Fruit fly (Drosophila melanogaster) whole organism: Measurements from ENCODE around the gene CG32161.

Source experiments
- CG8478 ChIP-seq: fragments of >200 bp; optimal IDR thresholded peaks from 2 replicates; lab custom pipeline; 2018; ENCODE audit warnings: inconsistent platforms
- Dll ChIP-seq: fragments of >200 bp; optimal IDR thresholded peaks from 2 replicates; lab custom pipeline; 2017
- EcR ChIP-seq, 2 experiments: fragments of >200 bp; optimal IDR thresholded peaks; 2 replicates each; lab custom pipeline; 2017; ENCODE audit warnings: missing biosample characterization in 2 of 2, missing genetic modification characterization in 2 of 2, missing genetic modification reagents in 2 of 2
- usp ChIP-seq: fragments of >200 bp; optimal IDR thresholded peaks from 2 replicates; lab custom pipeline; 2017; ENCODE audit warnings: missing biosample characterization, missing genetic modification characterization, mixed read lengths

dm6 chr3L:16804627-16805026 lies 41.4 kb upstream of the CG32161 start, which contains the start of gene nudC:
- TF ChIP-seq CG8478 (lab: Kevin White, UChicago), result no peak
- no peak for TF ChIP-seq Dll (lab: Kevin White, UChicago)
- no peak for TF ChIP-seq usp
- TF ChIP-seq EcR (GFP tag; optimal IDR thresholded peaks at IDR 0.05; lab: Kevin White, UChicago), result no peak
